Worm (Caenorhabditis elegans) whole organism, L4/young adult: Measurements from ENCODE around the gene K10C2.8.

Experiments
- W03F9.2 ChIP-seq: fragments of 150-350 bp; optimal IDR thresholded peaks from 2 replicates; lab custom pipeline; 2014; ENCODE audit warnings: missing biosample characterization, missing genetic modification characterization
- dao-5 ChIP-seq: sonication (generic microtip); optimal IDR thresholded peaks from 2 replicates; lab custom pipeline; 2016; ENCODE audit warnings: missing genotype, missing genetic modification characterization, moderate library complexity, missing compliant biosample characterization
- him-1 ChIP-seq: sonication (generic microtip); optimal IDR thresholded peaks from 2 replicates; lab custom pipeline; 2016; ENCODE audit warnings: missing genotype, missing genetic modification reagents, missing genetic modification characterization, missing compliant biosample characterization

K10C2.8 gene

DNA sequence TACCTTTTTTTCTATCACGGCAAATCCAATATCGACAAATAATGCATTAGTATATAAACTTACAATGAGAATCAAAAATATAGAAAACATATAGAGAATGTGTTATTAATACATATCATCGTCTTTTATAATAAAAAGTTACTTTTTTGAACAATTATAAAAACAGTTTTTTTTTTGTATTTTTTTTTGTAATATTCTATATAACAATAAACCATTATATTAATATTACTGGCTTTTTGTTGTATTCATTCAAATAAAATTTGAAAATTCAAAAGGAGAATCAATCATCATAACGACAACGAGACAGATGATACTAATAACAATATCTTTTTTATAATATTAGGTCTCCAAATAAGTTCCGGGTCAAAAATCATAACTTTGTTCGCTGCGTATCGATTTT lies at the start of gene K10C2.8:
Gene K10C2.8, minus strand, starts transcription at position 101 of the 400 bp plus-strand sequence.
- TF ChIP-seq W03F9.2 (tag; lab: Kevin White, UChicago): no peak

DNA sequence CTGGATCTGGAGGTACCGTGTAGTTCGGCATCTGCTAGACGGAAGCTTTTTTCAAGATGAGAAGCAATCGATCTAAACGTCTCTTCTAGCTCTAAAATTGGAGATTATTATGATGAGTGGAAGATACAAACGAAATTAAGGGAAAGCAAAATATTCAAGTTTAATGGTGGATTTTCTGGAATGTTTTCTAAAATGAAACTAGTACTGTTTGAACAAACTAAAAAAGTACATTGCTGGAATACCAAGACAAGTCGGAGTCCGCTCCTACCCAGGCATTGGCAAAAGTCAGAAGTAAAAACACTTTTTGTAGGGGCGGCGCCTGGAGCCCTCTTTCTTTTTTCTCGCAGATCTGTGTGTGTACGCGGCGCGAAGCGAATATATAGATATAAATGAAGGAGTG lies 47.3 kb upstream of the K10C2.8 start, which contains the start of gene gar-1:
Gene gar-1, minus strand, starts transcription at position 101 of the 400 bp plus-strand sequence.
- no peak for TF ChIP-seq him-1 (tag; lab: Kevin White, UChicago)
- TF ChIP-seq dao-5 (tag; lab: Kevin White, UChicago): no peak
- no peak for TF ChIP-seq W03F9.2 (tag; lab: Kevin White, UChicago)

DNA sequence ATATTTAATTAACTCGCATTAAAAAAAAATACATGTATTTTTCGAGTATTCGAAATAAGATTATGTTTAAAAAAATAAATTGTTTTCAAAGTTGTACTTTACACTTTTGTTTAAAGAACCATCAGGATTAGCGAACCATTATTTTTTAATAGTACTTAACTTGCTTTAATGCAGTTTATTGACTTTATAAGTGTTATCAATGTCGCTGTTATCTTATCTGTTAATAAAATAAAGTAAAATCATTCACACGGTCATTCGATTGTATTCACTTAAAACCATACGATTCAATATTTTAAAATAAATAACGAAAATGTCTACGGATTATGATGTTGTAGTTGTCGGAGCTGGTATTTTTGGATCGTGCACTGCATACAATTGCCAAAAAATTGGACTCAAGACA lies 39.1 kb upstream of the K10C2.8 start, which contains the start of gene C15B12.1:
Gene C15B12.1, plus strand, starts transcription at position 271 of the 400 bp plus-strand sequence.
- TF ChIP-seq him-1 (tag; lab: Kevin White, UChicago) (no peak), W03F9.2 (tag; lab: Kevin White, UChicago) (no peak), dao-5 (tag; lab: Kevin White, UChicago) (no peak)

DNA sequence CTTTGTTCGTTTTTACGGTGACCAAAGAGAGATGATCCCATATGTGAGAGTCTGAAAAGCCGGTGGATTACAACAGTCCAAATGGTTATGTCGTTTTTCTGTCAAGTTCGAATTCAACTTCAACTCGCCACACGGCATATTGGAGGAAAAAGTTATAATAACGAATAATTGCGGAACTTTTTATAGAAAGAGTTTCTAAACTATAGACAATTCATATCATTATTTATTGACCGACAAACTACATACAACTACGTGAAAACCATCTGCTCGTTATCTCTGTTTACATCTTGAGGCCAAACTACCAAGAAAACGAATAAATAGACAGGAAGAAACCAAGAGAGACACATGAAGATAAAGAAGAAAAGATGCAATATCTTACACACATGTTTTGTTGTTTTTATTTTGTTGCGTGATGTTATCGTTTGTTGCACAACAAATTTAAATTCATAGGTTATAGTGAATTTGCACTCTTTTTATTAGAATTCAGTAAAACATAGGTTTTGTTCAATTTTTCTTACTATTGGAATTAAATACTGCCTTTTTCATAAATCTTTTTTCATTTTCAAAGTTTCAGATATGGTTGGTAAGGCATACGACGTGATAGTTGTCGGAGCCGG lies 36.4 kb upstream of the K10C2.8 start, which contains the start of the genes C15B12.4 and C15B12.8:
Gene C15B12.4, minus strand, starts transcription at position 51 of the 617 bp plus-strand sequence.
Gene C15B12.8, plus strand, starts transcription at position 567 of the 617 bp plus-strand sequence.
- no peak for TF ChIP-seq W03F9.2 (tag; lab: Kevin White, UChicago)
- TF ChIP-seq dao-5 (tag; lab: Kevin White, UChicago): no peak
- no peak for TF ChIP-seq him-1 (tag; lab: Kevin White, UChicago)

DNA sequence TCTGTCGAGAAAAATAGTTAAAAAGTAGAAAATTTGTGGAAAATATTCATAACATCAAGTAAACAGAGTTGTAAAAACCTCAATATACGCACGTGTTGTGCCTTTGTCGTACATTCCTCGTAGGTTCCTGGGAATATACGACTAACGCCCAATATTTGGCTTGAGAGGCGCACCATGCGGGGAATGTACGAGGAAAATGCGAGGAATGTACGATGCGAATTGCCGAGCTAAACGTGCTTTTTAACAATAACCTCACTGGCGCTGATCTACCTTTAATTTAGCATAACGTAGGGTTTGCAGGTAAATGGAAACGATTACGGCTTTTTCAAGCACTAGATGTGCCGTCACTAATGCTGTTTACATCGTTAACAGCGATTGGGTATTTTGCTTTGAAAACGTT lies 31.1 kb upstream of the K10C2.8 start, which contains the start of gene C15B12.9:
Gene C15B12.9, plus strand, starts transcription at position 301 of the 400 bp plus-strand sequence.
- TF ChIP-seq dao-5 (tag; lab: Kevin White, UChicago): no peak
- TF ChIP-seq W03F9.2 (tag; lab: Kevin White, UChicago): no peak
- TF ChIP-seq him-1 (tag; lab: Kevin White, UChicago): no peak

DNA sequence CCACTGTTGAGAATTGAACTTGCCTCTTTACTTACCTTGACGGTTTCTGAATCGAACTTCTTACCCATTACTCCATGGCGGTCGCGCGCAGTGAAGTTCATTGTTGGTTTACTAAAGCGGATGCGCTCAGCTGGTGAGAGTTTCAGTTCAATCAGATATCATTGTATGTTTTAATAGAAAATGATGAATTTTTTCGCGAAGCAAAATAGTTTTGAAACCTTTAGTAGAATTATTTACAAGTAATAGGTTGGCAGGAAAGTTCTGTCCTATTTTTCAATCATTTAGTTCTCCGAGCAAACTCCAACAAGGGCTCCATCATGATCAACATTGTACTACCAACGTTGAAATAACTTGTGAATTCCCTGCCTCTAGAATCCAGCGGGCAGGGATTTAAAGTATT lies 30.0 kb upstream of the K10C2.8 start, which contains the start of gene C15B12.3:
Gene C15B12.3, minus strand, starts transcription at position 101 of the 400 bp plus-strand sequence.
- TF ChIP-seq dao-5 (tag; lab: Kevin White, UChicago) (no peak), him-1 (tag; lab: Kevin White, UChicago) (no peak), W03F9.2 (tag; lab: Kevin White, UChicago) (no peak)

DNA sequence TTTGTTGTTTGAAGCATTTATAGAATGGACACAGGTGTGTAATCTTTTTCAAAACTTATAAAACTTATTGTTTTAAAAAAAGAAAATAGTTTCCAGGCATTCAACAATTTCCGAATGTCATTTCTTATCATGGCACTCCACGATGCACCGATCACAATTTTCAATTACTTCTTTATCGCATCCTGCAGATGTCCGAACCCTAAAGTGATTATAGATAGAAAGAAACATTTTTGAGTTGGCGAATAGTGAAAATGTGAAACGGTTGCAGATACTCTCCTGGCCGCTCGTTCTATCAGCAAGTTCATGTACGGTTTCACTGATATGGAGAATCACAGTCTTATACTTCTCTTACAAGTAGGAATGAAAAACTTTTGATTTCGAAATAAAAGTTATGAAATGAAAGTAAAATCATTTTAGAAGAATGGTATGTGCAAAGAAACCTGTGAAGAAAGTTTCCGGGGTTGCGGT lies 25.6 kb upstream of the K10C2.8 start, which contains the start of gene C15B12.2:
Gene C15B12.2, plus strand, starts transcription at position 418 of the 468 bp plus-strand sequence.
- no peak for TF ChIP-seq W03F9.2 (tag; lab: Kevin White, UChicago)
- TF ChIP-seq him-1 (tag; lab: Kevin White, UChicago): no peak
- TF ChIP-seq dao-5 (tag; lab: Kevin White, UChicago): no peak

DNA sequence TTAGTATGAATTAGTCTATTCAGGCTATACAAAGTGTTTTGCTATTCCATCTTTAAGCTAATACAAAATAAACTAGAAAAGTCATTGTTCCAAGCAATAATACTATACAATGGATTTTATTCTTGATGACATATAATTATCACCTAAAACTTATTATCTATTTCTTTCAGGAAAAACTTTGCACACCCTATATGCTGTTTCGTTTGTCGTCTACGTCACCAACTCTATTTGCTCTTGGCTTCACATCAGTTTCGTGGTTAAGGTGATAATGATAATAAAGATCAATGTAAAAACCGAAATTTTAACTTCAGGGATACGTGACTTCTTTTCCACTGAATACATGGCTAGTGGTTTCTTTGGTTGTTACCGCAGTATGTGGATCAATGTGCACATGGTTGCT lies 25.0 kb upstream of the K10C2.8 start:
- no peak for TF ChIP-seq dao-5 (tag; lab: Kevin White, UChicago)
- TF ChIP-seq him-1 (tag; lab: Kevin White, UChicago): no peak
- TF ChIP-seq W03F9.2 (tag; lab: Kevin White, UChicago): no peak

DNA sequence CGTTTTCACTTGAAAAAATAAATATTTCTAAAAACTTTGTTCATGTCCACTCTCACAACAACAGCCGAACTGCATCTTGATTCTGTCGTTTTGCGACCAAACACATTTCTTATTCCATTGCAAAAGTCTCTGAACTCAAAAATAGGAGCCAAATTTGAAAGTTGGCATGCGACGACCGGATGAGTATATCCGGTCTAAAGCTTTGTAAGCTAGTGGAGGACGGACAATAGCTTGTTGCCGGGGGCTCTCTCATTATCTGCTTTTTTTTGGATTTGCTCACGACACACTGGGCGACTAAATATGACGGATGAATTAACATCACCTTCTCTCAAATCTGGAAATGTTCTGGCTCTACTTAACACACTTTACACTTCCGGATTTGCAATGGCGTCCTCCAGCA lies 24.3 kb upstream of the K10C2.8 start, which contains the start of gene K04E7.1:
Gene K04E7.1, plus strand, starts transcription at position 301 of the 400 bp plus-strand sequence.
- TF ChIP-seq W03F9.2 (tag; lab: Kevin White, UChicago) (no peak), dao-5 (tag; lab: Kevin White, UChicago) (no peak), him-1 (tag; lab: Kevin White, UChicago) (no peak)

DNA sequence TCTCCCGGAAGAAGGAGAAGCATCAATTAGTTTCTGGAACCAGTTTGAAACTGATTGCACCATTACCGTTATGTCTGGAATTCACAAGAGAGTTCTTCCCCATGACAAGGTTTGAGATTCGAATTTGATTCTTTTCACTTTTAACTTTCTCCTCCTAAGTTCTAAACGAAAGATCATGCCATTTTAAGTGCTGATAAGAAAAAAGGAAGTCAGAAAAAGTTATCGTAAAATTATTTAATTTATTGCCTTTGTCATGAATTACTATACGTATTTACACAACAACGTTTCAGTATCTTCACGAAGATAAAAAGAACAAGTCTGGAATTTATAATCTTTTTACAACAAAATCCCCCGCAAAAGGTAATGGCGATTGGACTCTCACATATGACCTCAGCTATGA lies 22.7 kb upstream of the K10C2.8 start:
- TF ChIP-seq him-1 (tag; lab: Kevin White, UChicago) (no peak), W03F9.2 (tag; lab: Kevin White, UChicago) (no peak), dao-5 (tag; lab: Kevin White, UChicago) (no peak)

DNA sequence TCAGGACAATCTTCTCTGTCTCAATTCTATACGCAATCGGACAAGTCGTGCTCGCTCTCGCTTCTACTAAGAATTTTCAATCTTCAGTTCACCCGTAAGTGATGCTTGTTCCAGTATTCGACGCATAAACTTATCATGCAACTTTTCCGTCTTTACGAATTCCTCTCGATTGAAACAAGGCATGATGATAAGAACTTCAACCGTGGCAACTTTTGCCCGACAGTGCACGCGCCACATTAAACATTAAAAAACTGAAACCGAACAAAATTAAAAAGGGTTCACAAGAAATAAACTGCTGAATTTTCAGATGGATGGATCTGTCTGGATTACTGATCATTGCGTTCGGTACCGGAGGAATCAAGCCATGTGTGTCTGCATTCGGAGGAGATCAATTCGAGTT lies 21.0 kb upstream of the K10C2.8 start:
- TF ChIP-seq him-1 (tag; lab: Kevin White, UChicago) (no peak), W03F9.2 (tag; lab: Kevin White, UChicago) (no peak), dao-5 (tag; lab: Kevin White, UChicago) (no peak)

DNA sequence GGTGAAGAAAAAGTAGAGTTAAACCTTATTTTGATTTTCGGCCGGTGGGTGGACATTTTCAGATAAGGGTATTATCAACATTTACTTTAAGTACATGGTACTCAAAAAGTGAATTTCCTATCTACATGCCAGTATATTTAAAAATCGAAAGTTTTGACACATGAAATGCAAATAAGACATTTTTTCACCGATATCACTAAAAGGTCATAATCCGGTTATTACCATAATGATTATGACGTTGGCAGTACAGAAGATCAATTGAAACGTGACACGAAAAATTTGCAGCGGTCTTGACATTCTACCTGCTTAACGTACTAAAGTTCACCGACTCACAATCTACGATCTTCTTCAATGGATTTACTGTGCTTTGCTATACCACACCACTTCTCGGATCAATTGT lies 20.6 kb upstream of the K10C2.8 start:
- TF ChIP-seq W03F9.2 (tag; lab: Kevin White, UChicago): no peak

DNA sequence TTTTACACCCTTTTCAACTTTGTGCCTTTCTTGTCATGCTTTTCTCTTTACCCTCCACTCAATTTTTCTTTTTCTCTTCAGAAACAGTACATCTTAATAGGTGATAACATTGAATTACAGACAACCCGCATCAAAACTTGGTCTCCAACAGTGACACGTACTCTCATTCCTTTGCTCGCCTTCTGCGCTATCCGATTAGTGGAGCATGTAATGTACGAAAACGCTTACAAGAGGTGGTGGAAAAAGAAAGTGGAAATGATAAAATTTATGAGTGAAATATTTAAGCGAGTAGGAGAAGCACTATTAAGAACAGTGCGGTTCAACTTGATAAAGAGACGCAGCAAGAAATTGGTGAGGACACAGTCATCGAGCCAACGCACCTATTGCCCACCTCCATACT lies 19.1 kb upstream of the K10C2.8 start, which contains the start of gene pept-1:
Gene pept-1, plus strand, starts transcription at position 306 of the 400 bp plus-strand sequence.
- no peak for TF ChIP-seq him-1 (tag; lab: Kevin White, UChicago)
- no peak for TF ChIP-seq W03F9.2 (tag; lab: Kevin White, UChicago)
- TF ChIP-seq dao-5 (tag; lab: Kevin White, UChicago): no peak

DNA sequence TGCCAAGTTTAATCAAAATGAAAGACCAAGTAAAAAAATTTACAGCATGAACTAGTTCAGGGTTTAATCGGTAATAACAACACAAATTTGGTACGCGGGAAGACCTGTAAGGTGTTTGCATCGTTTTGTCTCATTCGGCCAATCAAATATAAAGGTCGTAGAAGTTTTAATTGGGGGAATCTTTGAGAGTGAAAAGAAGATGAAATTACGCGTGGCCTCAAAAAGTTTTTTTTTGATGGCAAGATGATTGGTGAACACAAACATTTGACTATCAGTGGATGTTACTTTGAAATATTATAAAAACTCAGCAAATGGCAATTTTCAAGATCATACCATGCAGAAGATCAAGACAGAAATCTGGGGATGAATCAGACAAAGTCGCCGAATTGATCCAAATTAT lies 17.7 kb upstream of the K10C2.8 start, which contains the start of gene nas-33:
Gene nas-33, minus strand, starts transcription at position 101 of the 400 bp plus-strand sequence.
- no peak for TF ChIP-seq him-1 (tag; lab: Kevin White, UChicago)
- no peak for TF ChIP-seq dao-5 (tag; lab: Kevin White, UChicago)
- no peak for TF ChIP-seq W03F9.2 (tag; lab: Kevin White, UChicago)
